Worm (Caenorhabditis elegans) whole organism, L2 larva: ENCODE measurements around the gene F23F1.6.

Source experiments
- blmp-1 ChIP-seq: sonication (generic microtip); optimal IDR thresholded peaks from 2 replicates; lab custom pipeline; 2017; ENCODE audit warnings: missing genetic modification characterization, mild to moderate bottlenecking, missing compliant biosample characterization, antibody characterized with exemption, moderate library complexity; ENCODE audit not compliant: insufficient read depth
- ceh-16 ChIP-seq: fragments of 150-350 bp; optimal IDR thresholded peaks from 2 replicates; lab custom pipeline; 2014; ENCODE audit warnings: missing biosample characterization, missing genetic modification characterization
- elt-1 ChIP-seq: fragments of 150-350 bp; optimal IDR thresholded peaks from 2 replicates; lab custom pipeline; 2014; ENCODE audit warnings: missing biosample characterization, missing genetic modification characterization
- lin-39 ChIP-seq: fragments of 150-350 bp; optimal IDR thresholded peaks from 2 replicates; lab custom pipeline; 2014; ENCODE audit warnings: missing biosample characterization, missing genetic modification reagents, missing genetic modification characterization
- lsy-2 ChIP-seq, 2 experiments: fragments of 150-350 bp in 1 of 2; sonication (generic microtip) in 1 of 2; optimal IDR thresholded peaks; 2 replicates each; lab custom pipeline; 2014 to 2017; ENCODE audit warnings: missing biosample characterization in 2 of 2, missing genetic modification characterization in 2 of 2
- mdl-1 ChIP-seq, 2 experiments: fragments of 150-350 bp in 1 of 2; sonication (generic microtip) in 1 of 2; optimal IDR thresholded peaks; 2 replicates each; lab custom pipeline; 2017; ENCODE audit warnings: missing biosample characterization in 2 of 2, missing genetic modification characterization in 2 of 2
- nhr-237 ChIP-seq: fragments of 150-350 bp; optimal IDR thresholded peaks from 2 replicates; lab custom pipeline; 2014; ENCODE audit warnings: missing biosample characterization, missing genetic modification characterization
- nhr-25 ChIP-seq: fragments of 150-350 bp; sonication (generic microtip); optimal IDR thresholded peaks from 3 replicates; lab custom pipeline; 2014; ENCODE audit warnings: missing biosample characterization, missing genetic modification characterization
- nhr-77 ChIP-seq: fragments of 150-350 bp; optimal IDR thresholded peaks from 2 replicates; lab custom pipeline; 2014; ENCODE audit warnings: missing biosample characterization, missing genetic modification characterization
- peb-1 ChIP-seq: fragments of 150-350 bp; optimal IDR thresholded peaks from 2 replicates; lab custom pipeline; 2014; ENCODE audit warnings: missing biosample characterization, missing genetic modification characterization
- snpc-4 ChIP-seq: fragments of 150-350 bp; optimal IDR thresholded peaks from 2 replicates; lab custom pipeline; 2014; ENCODE audit warnings: missing biosample characterization, missing genetic modification characterization
- unc-62 ChIP-seq: fragments of 150-350 bp; optimal IDR thresholded peaks from 2 replicates; lab custom pipeline; 2014; ENCODE audit warnings: missing biosample characterization, missing genetic modification reagents, missing genetic modification characterization
- ztf-4 ChIP-seq: fragments of 150-350 bp; optimal IDR thresholded peaks from 2 replicates; lab custom pipeline; 2014; ENCODE audit warnings: missing biosample characterization, missing genetic modification characterization

DNA sequence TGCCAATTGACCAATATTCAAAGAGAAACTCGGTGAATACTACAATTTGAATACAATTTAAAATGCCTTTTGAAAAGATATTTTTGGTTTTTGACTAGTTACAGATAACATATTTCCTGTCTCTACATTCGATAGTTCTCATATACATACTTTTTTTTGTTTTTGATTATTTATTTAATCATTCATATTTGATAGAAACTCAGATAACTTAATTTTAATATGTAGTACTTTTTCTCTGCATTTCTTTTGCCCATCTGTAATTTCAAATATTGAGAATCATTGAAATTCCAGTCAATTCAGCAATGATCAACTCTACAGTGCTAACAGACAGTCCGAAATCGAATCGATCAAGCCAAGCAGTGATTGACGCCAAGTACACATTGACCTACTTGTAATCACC is 23.9 kb upstream of the F23F1.6 start, which contains the start of gene C23H3.2:
- TF ChIP-seq lsy-2 (tag; optimal IDR thresholded peaks at IDR 0.05; lab: Kevin White, UChicago) (no peak), ztf-4 (tag; lab: Kevin White, UChicago) (no peak), nhr-25 (tag; lab: Kevin White, UChicago) (no peak), nhr-237 (tag; lab: Kevin White, UChicago) (no peak), unc-62 (GFP tag; lab: Kevin White, UChicago) (no peak), elt-1 (tag; lab: Kevin White, UChicago) (no peak), ceh-16 (tag; lab: Kevin White, UChicago) (no peak), nhr-77 (no peak), peb-1 (tag; lab: Kevin White, UChicago) (no peak), snpc-4 (no peak), mdl-1 (tag; optimal IDR thresholded peaks at IDR 0.05; lab: Kevin White, UChicago) (no peak), blmp-1 (tag; lab: Kevin White, UChicago) (no peak), lin-39 (tag; lab: Kevin White, UChicago) (no peak)
